Worm (Caenorhabditis elegans): ENCODE data around the gene nyn-1.

- no peak for TF ChIP-seq dpl-1 (GFP tag; optimal IDR thresholded peaks at IDR 0.05)
- no peak for TF ChIP-seq tlf-1 (GFP tag; optimal IDR thresholded peaks at IDR 0.05)
- no peak for TF ChIP-seq nfya-1 (tag; optimal IDR thresholded peaks at IDR 0.05; ENCODE audit: borderline replicate concordance, insufficient read depth)
- TF ChIP-seq F52B5.7 (tag; optimal IDR thresholded peaks at IDR 0.05) = no peak
- no peak for TF ChIP-seq B0019.2 (GFP tag; conservative IDR thresholded peaks at IDR 0.05)
- no peak for TF ChIP-seq madf-3 (GFP tag; IDR thresholded peaks at IDR 0.05)
- no peak for TF ChIP-seq mel-28 (tag; optimal IDR thresholded peaks at IDR 0.05; ENCODE audit: borderline replicate concordance)
- no peak for TF ChIP-seq ccch-3 (GFP tag; optimal IDR thresholded peaks at IDR 0.05)
- TF ChIP-seq hrde-1 (tag; optimal IDR thresholded peaks at IDR 0.05; ENCODE audit: borderline replicate concordance) = no peak
These were observed 7.8 kb upstream of the nyn-1 start for ce11 chrIV:13694600-13694999.
